Fruit fly (Drosophila melanogaster): ENCODE data around the gene CG12439.

DNA sequence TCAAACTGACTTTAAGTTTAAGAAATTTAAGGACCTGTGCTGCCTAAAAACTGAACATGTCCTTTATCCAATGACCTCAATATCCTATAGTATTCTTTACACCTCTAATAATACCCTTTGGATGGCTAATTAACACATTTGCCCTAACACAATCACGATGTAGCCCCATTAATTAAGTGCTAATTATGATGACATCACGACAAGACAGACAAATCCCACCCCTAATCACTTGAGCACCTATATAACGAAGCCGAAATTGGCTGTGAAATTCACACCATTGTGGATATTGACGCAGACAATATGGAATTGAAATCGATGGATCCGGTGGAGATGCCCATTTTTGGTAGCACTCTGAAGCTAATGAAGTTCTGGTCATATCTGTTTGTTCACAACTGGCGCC is 34.6 kb downstream of the CG12439 start, which contains the start of gene Or30a:
- TF ChIP-seq pan (optimal IDR thresholded peaks at IDR 0.05), result no peak
- TF ChIP-seq Dll (optimal IDR thresholded peaks at IDR 0.05), result no peak
- no peak for TF ChIP-seq EcR (GFP tag; optimal IDR thresholded peaks at IDR 0.05)
- TF ChIP-seq usp (GFP tag; optimal IDR thresholded peaks at IDR 0.05), result no peak
- no peak for TF ChIP-seq CG8478 (optimal IDR thresholded peaks at IDR 0.05)
- no peak for TF ChIP-seq psq (optimal IDR thresholded peaks at IDR 0.05)
